Fruit fly (Drosophila melanogaster): Measurements from ENCODE around the gene Nct.

The Nct gene

dm6 chr3R:24833652-24834051, 17.7 kb upstream of the Nct start, which contains the start of gene sosie:
Gene sosie (plus strand): TSS chr3R:24833952.
- TF ChIP-seq CG17801 (GFP tag; optimal IDR thresholded peaks at IDR 0.05; ENCODE audit: partially characterized antibody), result no peak

- no peak for TF ChIP-seq CG17801 (GFP tag; optimal IDR thresholded peaks at IDR 0.05; ENCODE audit: partially characterized antibody)
Measured at dm6 chr3R:24841063-24841462, 10.3 kb upstream of the Nct start, which contains the start of gene CG33658. Gene CG33658 (minus strand): TSS chr3R:24841163.

- TF ChIP-seq CG17801 (GFP tag; optimal IDR thresholded peaks at IDR 0.05; ENCODE audit: partially characterized antibody), result no peak
Measured at dm6 chr3R:24841635-24842034, 9.8 kb upstream of the Nct start, which contains the start of gene Esp. Gene Esp (plus strand): TSS chr3R:24841935.

- no peak for TF ChIP-seq CG17801 (GFP tag; optimal IDR thresholded peaks at IDR 0.05; ENCODE audit: partially characterized antibody)
Measured at dm6 chr3R:24845148-24845547, 6.3 kb upstream of the Nct start.

dm6 chr3R:24845952-24846848, 5.2 kb upstream of the Nct start:
- peak; percentile 71 for TF ChIP-seq CG17801 (GFP tag; optimal IDR thresholded peaks at IDR 0.05; ENCODE audit: partially characterized antibody)

- peak; percentile 74 for TF ChIP-seq CG17801 (GFP tag; optimal IDR thresholded peaks at IDR 0.05; ENCODE audit: partially characterized antibody)
Measured at dm6 chr3R:24850420-24850819, 981 bp upstream of the Nct start, which contains the start of gene CG7006. Gene CG7006 (plus strand): TSS chr3R:24850627.

dm6 chr3R:24856143-24856542, 4.7 kb downstream of the Nct start, which contains the start of gene HDAC11:
Gene HDAC11 (minus strand): TSS chr3R:24856243.
- TF ChIP-seq CG17801 (GFP tag; optimal IDR thresholded peaks at IDR 0.05; ENCODE audit: partially characterized antibody), result no peak

dm6 chr3R:24857459-24857858, 6.1 kb downstream of the Nct start, which contains the start of gene CAH4:
Gene CAH4 (minus strand): TSS chr3R:24857559.
- TF ChIP-seq CG17801 (GFP tag; optimal IDR thresholded peaks at IDR 0.05; ENCODE audit: partially characterized antibody), result no peak

dm6 chr3R:24859701-24860100, 8.3 kb downstream of the Nct start, which contains the start of gene ppk22:
Gene ppk22 (minus strand): TSS chr3R:24859801.
- no peak for TF ChIP-seq CG17801 (GFP tag; optimal IDR thresholded peaks at IDR 0.05; ENCODE audit: partially characterized antibody)

- TF ChIP-seq CG17801 (GFP tag; optimal IDR thresholded peaks at IDR 0.05; ENCODE audit: partially characterized antibody), result no peak
Measured at dm6 chr3R:24860316-24860826, 9.0 kb downstream of the Nct start, which contains the start of gene CG13639. Gene CG13639 (minus strand): TSS chr3R:24860366.

dm6 chr3R:24862065-24862464, 10.7 kb downstream of the Nct start, which contains the start of gene CG13640:
Gene CG13640 (minus strand): TSS chr3R:24862165.
- no peak for TF ChIP-seq CG17801 (GFP tag; optimal IDR thresholded peaks at IDR 0.05; ENCODE audit: partially characterized antibody)

- TF ChIP-seq CG17801 (GFP tag; optimal IDR thresholded peaks at IDR 0.05; ENCODE audit: partially characterized antibody), result no peak
Measured at dm6 chr3R:24862574-24863089, 11.2 kb downstream of the Nct start, which contains the start of gene CG7016. Gene CG7016 (plus strand): TSS chr3R:24862931.

- TF ChIP-seq CG17801 (GFP tag; optimal IDR thresholded peaks at IDR 0.05; ENCODE audit: partially characterized antibody), result no peak
Measured at dm6 chr3R:24863894-24864293, 12.5 kb downstream of the Nct start.

- TF ChIP-seq CG17801 (GFP tag; optimal IDR thresholded peaks at IDR 0.05; ENCODE audit: partially characterized antibody), result no peak
Measured at dm6 chr3R:24864719-24865400, 13.5 kb downstream of the Nct start, which contains the start of the genes Srg1 and Elal. Gene Srg1 (minus strand): TSS chr3R:24864732. Gene Elal (plus strand): TSS chr3R:24865350.

- TF ChIP-seq CG17801 (GFP tag; optimal IDR thresholded peaks at IDR 0.05; ENCODE audit: partially characterized antibody), result no peak
Measured at dm6 chr3R:24866976-24867375, 15.6 kb downstream of the Nct start.
